Fruit fly (Drosophila melanogaster): ENCODE data around the gene cup.

The cup gene

dm6 chr2L:6701409-6702199, 38.1 kb downstream of the cup start:
- TF ChIP-seq CG13204 (GFP tag; optimal IDR thresholded peaks at IDR 0.05) (peak; percentile 16), CG34367 (tag; optimal IDR thresholded peaks at IDR 0.05) (peak; percentile 0), Ets98B (GFP tag; IDR thresholded peaks at IDR 0.05) (no peak), CG17806 (tag; optimal IDR thresholded peaks at IDR 0.05) (peak; percentile 34), EcR (GFP tag; optimal IDR thresholded peaks at IDR 0.05) (peak; percentile 55), CG15710 (tag; optimal IDR thresholded peaks at IDR 0.05) (peak; percentile 46), D1 (tag; optimal IDR thresholded peaks at IDR 0.05) (no peak), CG32121 (GFP tag; IDR thresholded peaks at IDR 0.05) (no peak), CG12605 (GFP tag; IDR thresholded peaks at IDR 0.05) (no peak), gl (tag; optimal IDR thresholded peaks at IDR 0.05) (no peak), Pif1B (GFP tag; optimal IDR thresholded peaks at IDR 0.05) (peak; percentile 39), Snoo (tag; optimal IDR thresholded peaks at IDR 0.05) (no peak), CG10348 (GFP tag; IDR thresholded peaks at IDR 0.05) (no peak), Pif1A (GFP tag; optimal IDR thresholded peaks at IDR 0.05) (peak; percentile 32), rn (GFP tag; IDR thresholded peaks at IDR 0.05) (no peak), CG8301 (tag; optimal IDR thresholded peaks at IDR 0.05) (no peak), CG14655 (GFP tag; optimal IDR thresholded peaks at IDR 0.05) (no peak), CG4496 (GFP tag; IDR thresholded peaks at IDR 0.05) (no peak), fd96Ca (GFP tag; IDR thresholded peaks at IDR 0.05) (no peak), CG8159 (tag; optimal IDR thresholded peaks at IDR 0.05) (peak; percentile 62), CG9948 (tag; optimal IDR thresholded peaks at IDR 0.05) (peak; percentile 41)

- TF ChIP-seq Ets98B (GFP tag; IDR thresholded peaks at IDR 0.05), result peak; percentile 14; the same call in 1 of the 2 replicates
- 0 out of 3 replicates have a peak, but pooled peaks have one; percentile 18 for TF ChIP-seq fd96Ca (GFP tag; IDR thresholded peaks at IDR 0.05)
- TF ChIP-seq gl (tag; optimal IDR thresholded peaks at IDR 0.05), result no peak
- peak; percentile 55; the same call in 1 of the 3 replicates for TF ChIP-seq CG4496 (GFP tag; IDR thresholded peaks at IDR 0.05)
Observed at dm6 chr2L:6705081-6705480, 41.6 kb downstream of the cup start.

- TF ChIP-seq CG8301 (tag; optimal IDR thresholded peaks at IDR 0.05) (no peak), CG15710 (tag; optimal IDR thresholded peaks at IDR 0.05) (no peak), gl (tag; optimal IDR thresholded peaks at IDR 0.05) (no peak), Snoo (tag; optimal IDR thresholded peaks at IDR 0.05) (no peak), CG9948 (tag; optimal IDR thresholded peaks at IDR 0.05) (no peak), CG34367 (tag; optimal IDR thresholded peaks at IDR 0.05) (no peak), CG13204 (GFP tag; optimal IDR thresholded peaks at IDR 0.05) (no peak), rn (GFP tag; IDR thresholded peaks at IDR 0.05) (no peak), CG32121 (GFP tag; IDR thresholded peaks at IDR 0.05) (no peak)
Observed at dm6 chr2L:6706368-6706919, 43.0 kb downstream of the cup start.

DNA sequence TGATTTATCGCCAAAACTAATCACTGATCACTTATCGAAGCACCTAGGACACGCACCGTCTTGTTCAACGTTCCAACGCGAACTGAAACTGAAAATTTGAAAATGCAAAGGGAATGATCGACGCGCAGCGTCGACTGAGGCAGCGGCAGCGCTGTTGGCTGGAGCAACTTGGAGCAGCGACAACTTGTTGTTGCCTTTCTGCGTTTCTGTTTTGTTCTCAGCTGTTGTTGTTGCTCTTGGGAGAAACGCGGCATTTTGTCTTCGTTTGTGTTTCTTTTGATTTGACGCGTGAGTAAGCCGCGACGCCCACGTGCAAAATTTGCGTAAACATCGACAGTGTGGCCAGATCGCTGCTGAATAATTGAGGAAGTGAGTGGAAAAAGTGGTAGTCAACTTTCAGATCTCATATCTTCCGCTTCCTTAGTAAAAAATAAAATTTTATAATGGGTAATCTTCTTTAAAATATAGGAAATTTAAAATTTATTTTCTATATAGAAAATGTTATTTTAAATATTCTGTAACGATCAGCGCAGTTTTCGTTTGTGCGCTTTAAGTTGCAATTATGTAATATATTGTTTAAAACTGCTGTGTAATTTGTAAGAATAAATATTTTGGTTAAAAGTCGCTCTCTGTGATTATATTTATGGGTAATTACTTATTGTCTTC, 45.7 kb downstream of the cup start, which contains the start of gene Tsp:
Gene Tsp (minus strand): TSS at position 90 of the 666 bp plus-strand sequence.
- TF ChIP-seq CG9948 (tag; optimal IDR thresholded peaks at IDR 0.05) (no peak), CG34367 (tag; optimal IDR thresholded peaks at IDR 0.05) (no peak), gl (tag; optimal IDR thresholded peaks at IDR 0.05) (peak; percentile 31), EcR (GFP tag; optimal IDR thresholded peaks at IDR 0.05) (peak; percentile 36), D1 (tag; optimal IDR thresholded peaks at IDR 0.05) (no peak), CG14655 (GFP tag; optimal IDR thresholded peaks at IDR 0.05) (peak; percentile 8), Ets98B (GFP tag; IDR thresholded peaks at IDR 0.05) (no peak; the same call in 1 of the 2 replicates), CG13204 (GFP tag; optimal IDR thresholded peaks at IDR 0.05) (peak; percentile 39), fd96Ca (GFP tag; IDR thresholded peaks at IDR 0.05) (no peak), CG4496 (GFP tag; IDR thresholded peaks at IDR 0.05) (peak; percentile 63; the same call in 2 of the 3 replicates), CG8159 (tag; optimal IDR thresholded peaks at IDR 0.05) (peak; percentile 3), Snoo (tag; optimal IDR thresholded peaks at IDR 0.05) (no peak), CG12605 (GFP tag; IDR thresholded peaks at IDR 0.05) (peak; percentile 29; the same call in 1 of the 2 replicates)

DNA sequence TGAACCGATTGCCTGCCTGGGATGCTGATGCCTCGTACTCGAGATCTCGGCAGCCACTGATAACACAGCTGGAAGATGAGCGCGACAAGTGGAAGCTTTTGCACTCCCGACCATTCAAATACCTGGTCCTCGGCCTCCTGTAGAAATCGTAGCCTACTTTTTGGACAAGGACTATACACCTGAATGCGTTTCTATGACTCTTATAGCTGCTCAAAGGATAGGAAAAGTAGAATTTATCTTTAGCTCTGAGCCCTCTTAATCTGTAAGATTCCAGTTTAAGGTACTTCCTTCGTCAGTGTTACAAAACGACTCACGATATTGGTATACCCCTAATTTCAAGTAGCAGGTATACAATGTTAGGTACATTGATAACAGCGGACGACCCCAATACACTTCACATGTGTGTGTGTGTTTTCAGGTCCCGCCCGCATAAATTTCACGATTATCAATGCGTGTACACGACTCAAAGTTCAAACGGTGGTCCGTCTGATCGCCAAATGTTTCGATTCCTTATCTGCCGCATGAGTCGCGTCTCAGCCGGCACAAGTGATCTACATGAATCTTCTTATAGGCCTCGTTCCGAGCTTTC, 52.8 kb downstream of the cup start, which contains the start of gene AkhR:
Gene AkhR (minus strand): TSS at position 5 of the 589 bp plus-strand sequence.
- no peak for TF ChIP-seq CG15710 (tag; optimal IDR thresholded peaks at IDR 0.05)
- no peak for TF ChIP-seq CG13204 (GFP tag; optimal IDR thresholded peaks at IDR 0.05)
- TF ChIP-seq CG32121 (GFP tag; IDR thresholded peaks at IDR 0.05), result no peak
- no peak for TF ChIP-seq CG14655 (GFP tag; optimal IDR thresholded peaks at IDR 0.05)
- no peak for TF ChIP-seq EcR (GFP tag; optimal IDR thresholded peaks at IDR 0.05)
- no peak for TF ChIP-seq fd96Ca (GFP tag; IDR thresholded peaks at IDR 0.05)
- TF ChIP-seq Ets98B (GFP tag; IDR thresholded peaks at IDR 0.05), result no peak
- no peak for TF ChIP-seq Snoo (tag; optimal IDR thresholded peaks at IDR 0.05)
- TF ChIP-seq Pif1B (GFP tag; optimal IDR thresholded peaks at IDR 0.05), result no peak
- no peak for TF ChIP-seq CG34367 (tag; optimal IDR thresholded peaks at IDR 0.05)
- no peak for TF ChIP-seq CG9948 (tag; optimal IDR thresholded peaks at IDR 0.05)
- TF ChIP-seq rn (GFP tag; IDR thresholded peaks at IDR 0.05), result no peak
- no peak for TF ChIP-seq CG8301 (tag; optimal IDR thresholded peaks at IDR 0.05)
- TF ChIP-seq gl (tag; optimal IDR thresholded peaks at IDR 0.05), result no peak
- no peak for TF ChIP-seq Pif1A (GFP tag; optimal IDR thresholded peaks at IDR 0.05)
- no peak for TF ChIP-seq CG4496 (GFP tag; IDR thresholded peaks at IDR 0.05)
- no peak for TF ChIP-seq CG17806 (tag; optimal IDR thresholded peaks at IDR 0.05)
- no peak for TF ChIP-seq CG12605 (GFP tag; IDR thresholded peaks at IDR 0.05)
- TF ChIP-seq CG10348 (GFP tag; IDR thresholded peaks at IDR 0.05), result no peak
- no peak for TF ChIP-seq CG8159 (tag; optimal IDR thresholded peaks at IDR 0.05)
